Worm (Caenorhabditis elegans): ENCODE data around the gene unc-8.

Gene unc-8

ce11 chrIV:7180304-7180703 is 16.6 kb upstream of the unc-8 start, which contains the start of gene cest-10 (continued):
- no peak for TF ChIP-seq ztf-11 (tag; optimal IDR thresholded peaks at IDR 0.05)

DNA sequence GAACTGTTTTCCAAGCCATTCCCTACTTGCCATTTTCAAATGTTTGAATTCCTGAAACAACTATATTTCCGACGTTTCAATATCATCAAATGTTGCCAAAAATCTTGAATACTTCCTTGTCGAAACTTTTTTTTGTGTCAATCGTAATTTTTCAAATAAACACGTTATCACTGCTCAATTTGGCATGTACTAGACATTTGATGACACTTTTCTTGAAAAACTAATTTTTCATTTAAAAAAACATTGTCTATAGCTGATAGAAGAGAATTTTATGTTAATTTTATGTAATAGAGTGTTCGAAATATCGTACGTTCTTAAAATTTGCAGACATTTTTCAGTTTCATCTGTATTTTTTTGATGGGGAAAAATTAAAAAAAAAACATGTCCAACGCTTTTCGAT is 14.1 kb upstream of the unc-8 start:
- TF ChIP-seq blmp-1 (tag; optimal IDR thresholded peaks at IDR 0.05) = no peak
- no peak for TF ChIP-seq grh-1 (GFP tag; IDR thresholded peaks at IDR 0.05)
- no peak for TF ChIP-seq C04F5.9 (tag; optimal IDR thresholded peaks at IDR 0.05)
- no peak for TF ChIP-seq lin-35 (GFP tag; optimal IDR thresholded peaks at IDR 0.05)
- no peak for TF ChIP-seq rnt-1 (tag; optimal IDR thresholded peaks at IDR 0.05)
- TF ChIP-seq nhr-19 (GFP tag; conservative IDR thresholded peaks at IDR 0.05) = no peak
- TF ChIP-seq ceh-8 (GFP tag; optimal IDR thresholded peaks at IDR 0.05) = no peak
- TF ChIP-seq pqm-1 (tag; optimal IDR thresholded peaks at IDR 0.05) = no peak
- TF ChIP-seq lin-39 (tag; optimal IDR thresholded peaks at IDR 0.05) = no peak
- no peak for TF ChIP-seq elt-2 (tag; optimal IDR thresholded peaks at IDR 0.05)
- TF ChIP-seq F16B12.6 (tag; optimal IDR thresholded peaks at IDR 0.05) = no peak
- TF ChIP-seq ets-5 (GFP tag; IDR thresholded peaks at IDR 0.05) = no peak
- no peak for TF ChIP-seq dsc-1 (tag; optimal IDR thresholded peaks at IDR 0.05)
- no peak for TF ChIP-seq ceh-63 (GFP tag; optimal IDR thresholded peaks at IDR 0.05)
- no peak for TF ChIP-seq mep-1 (tag; optimal IDR thresholded peaks at IDR 0.05)
- no peak for TF ChIP-seq pag-3 (tag; optimal IDR thresholded peaks at IDR 0.05; ENCODE audit: borderline replicate concordance, insufficient read depth)
- TF ChIP-seq unc-30 (tag; optimal IDR thresholded peaks at IDR 0.05) = no peak
- TF ChIP-seq alr-1 (tag; optimal IDR thresholded peaks at IDR 0.05; ENCODE audit: borderline replicate concordance) = no peak
- no peak for TF ChIP-seq Y116A8C.19 (tag; optimal IDR thresholded peaks at IDR 0.05; ENCODE audit: borderline replicate concordance)

- TF ChIP-seq fkh-10 (GFP tag; optimal IDR thresholded peaks at IDR 0.05) (no peak), swsn-7 (tag; optimal IDR thresholded peaks at IDR 0.05) (no peak), sup-37 (GFP tag; optimal IDR thresholded peaks at IDR 0.05) (no peak), nhr-11 (tag; optimal IDR thresholded peaks at IDR 0.05) (no peak)
Observed at ce11 chrIV:7184597-7184996, 12.4 kb upstream of the unc-8 start, which contains the start of gene clec-179. Gene clec-179 (minus strand): TSS chrIV:7184697.

DNA sequence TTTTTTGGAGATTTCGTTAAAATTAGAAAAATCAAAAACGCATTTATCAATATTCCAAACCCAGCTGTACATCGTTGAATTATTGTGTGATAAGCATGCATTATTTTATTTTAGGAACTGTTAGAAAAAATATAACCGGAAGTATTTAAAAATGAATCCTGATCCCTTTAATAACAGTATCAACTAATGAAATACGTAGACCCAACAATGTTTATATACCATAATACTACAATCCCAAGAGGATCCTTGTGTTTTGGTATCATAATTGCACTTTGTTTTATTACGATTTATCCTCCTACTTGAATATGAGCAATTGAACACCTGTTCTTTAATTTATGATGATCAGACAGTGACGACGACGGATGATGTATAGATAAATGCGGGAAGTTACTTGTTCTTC is 10.2 kb upstream of the unc-8 start, which contains the start of gene str-249:
Gene str-249, minus strand, starts transcription at position 101 of the 400 bp plus-strand sequence.
- TF ChIP-seq ceh-8 (GFP tag; optimal IDR thresholded peaks at IDR 0.05) = no peak
- TF ChIP-seq hlh-4 (tag; optimal IDR thresholded peaks at IDR 0.05) = no peak
- no peak for TF ChIP-seq mdl-1 (tag; optimal IDR thresholded peaks at IDR 0.05)
- no peak for TF ChIP-seq ceh-88 (GFP tag; IDR thresholded peaks at IDR 0.05)
- TF ChIP-seq rnt-1 (tag; optimal IDR thresholded peaks at IDR 0.05) = no peak
- TF ChIP-seq xbp-1 (tag; optimal IDR thresholded peaks at IDR 0.05) = no peak

- no peak for TF ChIP-seq elt-3 (tag; optimal IDR thresholded peaks at IDR 0.05)
- no peak for TF ChIP-seq sox-4 (tag; optimal IDR thresholded peaks at IDR 0.05)
- TF ChIP-seq pax-3 (tag; optimal IDR thresholded peaks at IDR 0.05) = no peak
- TF ChIP-seq unc-98 (GFP tag; IDR thresholded peaks at IDR 0.05) = no peak
- no peak for TF ChIP-seq fkh-10 (GFP tag; optimal IDR thresholded peaks at IDR 0.05)
- no peak for TF ChIP-seq swsn-7 (tag; optimal IDR thresholded peaks at IDR 0.05)
- no peak for TF ChIP-seq nhr-77 (tag; optimal IDR thresholded peaks at IDR 0.05)
- no peak for TF ChIP-seq irx-1 (tag; optimal IDR thresholded peaks at IDR 0.05)
- TF ChIP-seq hlh-17 (GFP tag; optimal IDR thresholded peaks at IDR 0.05; ENCODE audit: borderline replicate concordance) = no peak
- TF ChIP-seq unc-130 (tag; optimal IDR thresholded peaks at IDR 0.05) = no peak
- TF ChIP-seq ces-1 (GFP tag; optimal IDR thresholded peaks at IDR 0.05) = no peak
- TF ChIP-seq lin-15B (tag; optimal IDR thresholded peaks at IDR 0.05) = no peak
- no peak for TF ChIP-seq nhr-19 (GFP tag; conservative IDR thresholded peaks at IDR 0.05)
Observed at ce11 chrIV:7188030-7188429, 8.9 kb upstream of the unc-8 start, which contains the start of gene C42D4.13. Gene C42D4.13 (minus strand): TSS chrIV:7188130.

Measured in whole organism, L1 larva.